Worm (Caenorhabditis elegans) whole organism, L1 larva: ENCODE results near the gene Y73B6BL.288.

Experiments used
- blmp-1 ChIP-seq: fragments of 150-350 bp; optimal IDR thresholded peaks from 2 replicates; lab custom pipeline; 2014; ENCODE audit warnings: missing biosample characterization, missing genetic modification characterization
- efl-1 ChIP-seq, 4 experiments: fragments of 150-350 bp; optimal IDR thresholded peaks in 3 of 4; peaks in 1 of 4; 1 replicate in 1 of 4; 2 replicates in 3 of 4; lab custom pipeline; 2014; ENCODE audit warnings: missing biosample characterization in 2 of 4, missing genetic modification characterization in 2 of 4, missing genetic modification reagents in 2 of 4
- egl-13 ChIP-seq: sonication (generic microtip); optimal IDR thresholded peaks from 2 replicates; lab custom pipeline; 2016; ENCODE audit warnings: missing genotype, missing genetic modification reagents, missing genetic modification characterization, missing compliant biosample characterization
- elt-3 ChIP-seq, 6 experiments: fragments of 150-350 bp in 1 of 6; sonication (generic microtip); optimal IDR thresholded peaks; 2 replicates each; lab custom pipeline; 2017 to 2018; ENCODE audit warnings: missing biosample characterization in 6 of 6, missing genetic modification characterization in 6 of 6, inconsistent platforms in 1 of 6
- fkh-10 ChIP-seq: sonication (generic microtip); optimal IDR thresholded peaks from 2 replicates; lab custom pipeline; 2017; ENCODE audit warnings: missing biosample characterization, missing genetic modification reagents, missing genetic modification characterization
- unc-86 ChIP-seq: sonication (generic microtip); optimal IDR thresholded peaks from 2 replicates; lab custom pipeline; 2016; ENCODE audit warnings: missing genetic modification characterization, missing compliant biosample characterization
- zag-1 ChIP-seq: fragments of 150-350 bp; optimal IDR thresholded peaks from 2 replicates; lab custom pipeline; 2014; ENCODE audit warnings: missing biosample characterization, missing genetic modification characterization
- ztf-11 ChIP-seq, 2 experiments: sonication (generic microtip); optimal IDR thresholded peaks; 2 replicates each; lab custom pipeline; 2016 to 2017; ENCODE audit warnings: missing genetic modification characterization in 2 of 2, missing biosample characterization in 1 of 2, missing compliant biosample characterization in 1 of 2

DNA sequence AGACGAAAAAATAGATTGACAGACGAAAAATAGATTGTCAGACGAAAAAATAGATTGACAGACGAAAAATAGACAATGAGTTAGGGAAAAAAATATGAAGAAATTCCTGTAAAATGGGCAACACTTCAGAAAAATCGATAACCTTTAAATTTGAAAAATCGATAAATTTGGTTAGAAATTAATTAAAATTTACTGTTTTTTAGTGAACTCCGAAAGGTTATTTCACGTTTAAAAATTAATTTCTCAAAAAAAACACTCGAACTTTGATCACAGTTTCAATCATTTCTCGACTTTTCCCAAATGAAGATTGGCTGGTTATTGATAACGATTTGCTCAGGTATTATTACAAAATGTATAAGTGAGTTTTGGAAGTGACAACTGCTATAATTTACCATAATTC, 34.9 kb downstream of the Y73B6BL.288 start, which contains the start of gene csp-2:
- no peak for TF ChIP-seq fkh-10 (GFP tag; lab: Kevin White, UChicago)
- no peak for TF ChIP-seq ztf-11 (tag; optimal IDR thresholded peaks at IDR 0.05; lab: Kevin White, UChicago)
- TF ChIP-seq efl-1 (optimal IDR thresholded peaks at IDR 0.05; lab: Kevin White, UChicago): no peak
- no peak for TF ChIP-seq efl-1 (GFP tag; optimal IDR thresholded peaks at IDR 0.05 in 1 of 2; lab: Kevin White, UChicago)
- TF ChIP-seq blmp-1 (tag; lab: Kevin White, UChicago): no peak
- TF ChIP-seq zag-1 (tag; lab: Kevin White, UChicago): no peak
- no peak for TF ChIP-seq egl-13 (tag; lab: Kevin White, UChicago)
- TF ChIP-seq elt-3 (tag; optimal IDR thresholded peaks at IDR 0.05; lab: Kevin White, UChicago): no peak
- no peak for TF ChIP-seq unc-86 (tag; lab: Kevin White, UChicago)
